Worm (Caenorhabditis elegans): ENCODE measurements around the gene K09A9.8.

DNA sequence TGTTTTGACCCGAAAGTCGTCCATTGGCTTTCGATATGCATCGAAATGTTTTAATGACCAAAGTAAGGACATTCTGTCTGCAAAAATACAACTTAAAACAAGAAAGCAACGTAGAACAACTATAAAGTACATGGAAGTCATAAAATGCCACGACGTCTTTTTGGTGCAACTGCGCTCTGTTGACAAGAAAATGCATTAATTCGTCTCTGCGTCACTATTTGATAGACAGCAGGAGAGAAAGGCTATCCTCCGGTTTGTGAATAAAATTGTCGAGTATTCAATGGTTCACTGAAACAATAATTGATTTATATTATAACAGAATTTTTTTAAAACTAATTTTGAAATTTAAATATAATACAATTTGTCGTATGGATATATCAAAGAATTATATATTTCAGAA, 19.5 kb upstream of the K09A9.8 start, which contains the start of gene ergi-3:
- TF ChIP-seq let-526 (GFP tag; IDR thresholded peaks at IDR 0.05) (no peak), F33H1.4 (GFP tag; IDR thresholded peaks at IDR 0.05) (no peak)
